Worm (Caenorhabditis elegans) whole organism, L4 larva: ENCODE results near the gene F45G2.9.
"Not testable (repeated sequence)": the region's sequence is repeated elsewhere in the genome, so short reads cannot be mapped to it uniquely, and the experiment has no call there.

Source experiments
- F26F4.8 ChIP-seq: fragments of 200-800 bp; sonication (Bioruptor generic); conservative IDR thresholded peaks from 2 replicates; pipeline ENCODE4 v1.3.6; 2022; ENCODE audit warnings: missing genetic modification characterization, missing compliant biosample characterization
- F44E2.7 ChIP-seq: fragments of 200-800 bp; sonication (Bioruptor generic); IDR thresholded peaks from 2 replicates; pipeline ENCODE4 v2.1.2; 2022; ENCODE audit warnings: missing genetic modification characterization, missing compliant biosample characterization
- T26A8.4 ChIP-seq: fragments of 200-800 bp; sonication (Bioruptor generic); IDR thresholded peaks from 2 replicates; pipeline ENCODE4 v1.3.6; 2022; ENCODE audit warnings: missing genetic modification characterization, missing compliant biosample characterization
- Y105C5A.15 ChIP-seq: fragments of 200-800 bp; sonication (Bioruptor generic); IDR thresholded peaks from 2 replicates; pipeline ENCODE4 v1.3.6; 2022; ENCODE audit warnings: missing genetic modification characterization, missing compliant biosample characterization
- Y48G9A.11 ChIP-seq: fragments of 200-800 bp; sonication (Bioruptor generic); IDR thresholded peaks from 2 replicates; pipeline ENCODE4 v1.3.6; 2022; ENCODE audit warnings: missing genetic modification reagents, missing genetic modification characterization, missing compliant biosample characterization
- Y5F2A.4 ChIP-seq: fragments of 200-800 bp; sonication (Bioruptor generic); optimal IDR thresholded peaks from 2 replicates; lab custom pipeline; 2018; ENCODE audit warnings: mild to moderate bottlenecking, missing genetic modification characterization, missing compliant biosample characterization
- Y75B8A.6 ChIP-seq: fragments of 200-800 bp; sonication (Bioruptor generic); IDR thresholded peaks from 2 replicates; pipeline ENCODE4 v1.3.6; 2022; ENCODE audit warnings: missing genetic modification reagents, missing genetic modification characterization, missing compliant biosample characterization
- ama-1 ChIP-seq: fragments of 150-350 bp; optimal IDR thresholded peaks from 2 replicates; lab custom pipeline; 2014; ENCODE audit warnings: inconsistent platforms, mixed read lengths
- arid-1 ChIP-seq: fragments of 200-800 bp; sonication (Bioruptor generic); conservative IDR thresholded peaks from 2 replicates; pipeline ENCODE4 v1.3.6; 2022; ENCODE audit warnings: missing genetic modification reagents, missing genetic modification characterization, missing compliant biosample characterization
- ceh-44 ChIP-seq: fragments of 200-800 bp; sonication (Bioruptor generic); IDR thresholded peaks from 2 replicates; pipeline ENCODE4 v1.3.6; 2022; ENCODE audit warnings: missing genetic modification reagents, missing genetic modification characterization, missing compliant biosample characterization
- dmd-6 ChIP-seq: fragments of 200-800 bp; sonication (Bioruptor generic); IDR thresholded peaks from 2 replicates; pipeline ENCODE4 v1.3.6; 2022; ENCODE audit warnings: missing genetic modification reagents, missing genetic modification characterization, missing compliant biosample characterization
- dmd-8 ChIP-seq: fragments of 200-800 bp; sonication (Bioruptor generic); IDR thresholded peaks from 2 replicates; pipeline ENCODE4 v1.3.6; 2022; ENCODE audit warnings: missing genetic modification characterization, missing compliant biosample characterization
- egl-43 ChIP-seq: fragments of 200-800 bp; sonication (Bioruptor generic); IDR thresholded peaks from 2 replicates; pipeline ENCODE4 v1.3.6; 2022; ENCODE audit warnings: missing genetic modification reagents, missing genetic modification characterization, missing compliant biosample characterization
- lim-7 ChIP-seq: fragments of 200-800 bp; sonication (Bioruptor generic); IDR thresholded peaks from 2 replicates; pipeline ENCODE4 v1.3.6; 2022; ENCODE audit warnings: missing genetic modification characterization, missing compliant biosample characterization
- lin-1 ChIP-seq: fragments of 200-800 bp; sonication (Bioruptor generic); IDR thresholded peaks from 2 replicates; pipeline ENCODE4 v1.3.6; 2022; ENCODE audit warnings: missing genetic modification reagents, missing genetic modification characterization, missing compliant biosample characterization
- lin-38 ChIP-seq: fragments of 200-800 bp; sonication (Bioruptor generic); IDR thresholded peaks from 2 replicates; pipeline ENCODE4 v1.3.6; 2022; ENCODE audit warnings: missing genetic modification reagents, missing genetic modification characterization, missing compliant biosample characterization
- madf-5 ChIP-seq, 2 experiments: fragments of 200-800 bp; sonication (Bioruptor generic); IDR thresholded peaks; 2 replicates each; pipeline ENCODE4 v1.3.6; 2022; ENCODE audit warnings: missing compliant biosample characterization in 2 of 2, missing genetic modification characterization in 2 of 2
- mdt-29 ChIP-seq: fragments of 200-800 bp; sonication (Bioruptor generic); IDR thresholded peaks from 2 replicates; pipeline ENCODE4 v1.3.6; 2022; ENCODE audit warnings: missing genetic modification reagents, missing genetic modification characterization, missing compliant biosample characterization
- mep-1 ChIP-seq: fragments of 150-350 bp; sonication (generic microtip); optimal IDR thresholded peaks from 3 replicates; lab custom pipeline; 2014; ENCODE audit warnings: missing biosample characterization, missing genetic modification characterization
- nhr-111 ChIP-seq: fragments of 200-800 bp; sonication (Bioruptor generic); optimal IDR thresholded peaks from 2 replicates; lab custom pipeline; 2018; ENCODE audit warnings: mild to moderate bottlenecking, missing genetic modification characterization, missing compliant biosample characterization
- nhr-237 ChIP-seq: sonication (generic microtip); optimal IDR thresholded peaks from 2 replicates; lab custom pipeline; 2017; ENCODE audit warnings: missing biosample characterization, missing genetic modification characterization
- nhr-25 ChIP-seq: sonication (generic microtip); optimal IDR thresholded peaks from 2 replicates; lab custom pipeline; 2017; ENCODE audit warnings: missing genetic modification characterization, mild to moderate bottlenecking, missing compliant biosample characterization, antibody characterized with exemption, moderate library complexity, borderline replicate concordance; ENCODE audit not compliant: insufficient read depth
- nhr-41 ChIP-seq: fragments of 200-800 bp; sonication (Bioruptor generic); IDR thresholded peaks from 2 replicates; pipeline ENCODE4 v1.3.6; 2022; ENCODE audit warnings: missing genetic modification reagents, missing genetic modification characterization, missing compliant biosample characterization
- pha-4 ChIP-seq, 2 experiments: fragments of 150-350 bp in 1 of 2; fragments of 200-800 bp in 1 of 2; sonication (Bioruptor generic) in 1 of 2; IDR thresholded peaks in 1 of 2; optimal IDR thresholded peaks in 1 of 2; 2 replicates each; pipeline versions ENCODE4 v1.3.6 to Lab custom; 2014 to 2022; ENCODE audit warnings: missing genetic modification characterization in 2 of 2, missing genetic modification reagents in 2 of 2, missing biosample characterization in 1 of 2, missing compliant biosample characterization in 1 of 2
- php-3 ChIP-seq: fragments of 200-800 bp; sonication (Bioruptor generic); IDR thresholded peaks from 2 replicates; pipeline ENCODE4 v1.3.6; 2022; ENCODE audit warnings: missing genetic modification reagents, missing genetic modification characterization, missing compliant biosample characterization
- pqm-1 ChIP-seq: sonication (generic microtip); optimal IDR thresholded peaks from 2 replicates; lab custom pipeline; 2017; ENCODE audit warnings: missing biosample characterization, missing genetic modification characterization
- saeg-2 ChIP-seq: fragments of 200-800 bp; sonication (Bioruptor generic); IDR thresholded peaks from 2 replicates; pipeline ENCODE4 v1.3.6; 2022; ENCODE audit warnings: missing genetic modification reagents, missing genetic modification characterization, missing compliant biosample characterization
- set-16 ChIP-seq: fragments of 200-800 bp; sonication (Bioruptor generic); IDR thresholded peaks from 2 replicates; pipeline ENCODE4 v1.3.6; 2022; ENCODE audit warnings: missing genetic modification reagents, missing genetic modification characterization, missing compliant biosample characterization
- skn-1 ChIP-seq: fragments of 150-350 bp; optimal IDR thresholded peaks from 2 replicates; lab custom pipeline; 2014; ENCODE audit warnings: missing biosample characterization, missing genetic modification characterization
- snpc-1.2 ChIP-seq: fragments of 200-800 bp; sonication (Bioruptor generic); IDR thresholded peaks from 2 replicates; pipeline ENCODE4 v1.3.6; 2022; ENCODE audit warnings: missing genetic modification reagents, missing genetic modification characterization, missing compliant biosample characterization
- tag-97 ChIP-seq: fragments of 200-800 bp; sonication (Bioruptor generic); IDR thresholded peaks from 2 replicates; pipeline ENCODE4 v1.3.6; 2022; ENCODE audit warnings: missing genetic modification characterization, missing compliant biosample characterization
- tra-1 ChIP-seq: fragments of 200-800 bp; sonication (Bioruptor generic); IDR thresholded peaks from 2 replicates; pipeline ENCODE4 v1.3.6; 2022; ENCODE audit warnings: missing genetic modification reagents, missing genetic modification characterization, missing compliant biosample characterization
- vab-7 ChIP-seq: fragments of 200-800 bp; sonication (Bioruptor generic); IDR thresholded peaks from 2 replicates; pipeline ENCODE4 v1.3.6; 2022; ENCODE audit warnings: missing genetic modification reagents, missing genetic modification characterization, missing compliant biosample characterization
- zfp-3 ChIP-seq: fragments of 200-800 bp; sonication (Bioruptor generic); conservative IDR thresholded peaks from 2 replicates; pipeline ENCODE4 v1.3.6; 2022; ENCODE audit warnings: missing genetic modification reagents, missing genetic modification characterization, missing compliant biosample characterization

Gene F45G2.9

DNA sequence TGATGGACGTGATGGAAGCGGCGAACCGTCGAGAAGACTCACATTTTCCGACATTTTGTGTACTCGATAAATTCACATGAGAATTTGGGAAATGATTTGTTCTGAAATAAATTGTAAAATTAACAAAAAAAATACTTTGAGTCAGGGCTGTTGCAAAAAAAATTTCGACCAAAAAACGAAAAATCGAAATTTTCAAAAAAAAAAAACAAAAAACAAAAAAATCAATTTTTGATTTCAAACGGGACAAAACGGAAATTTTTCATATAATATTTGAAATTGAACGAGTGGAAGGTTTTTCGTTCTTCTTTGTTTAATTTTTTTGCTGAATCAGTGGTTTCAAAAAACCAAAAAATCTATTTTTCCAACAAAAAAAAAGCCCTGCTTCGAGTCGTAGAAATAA lies 18.5 kb upstream of the F45G2.9 start, which contains the start of gene cua-1:
Gene cua-1, minus strand, starts transcription at position 101 of the 400 bp plus-strand sequence.
- TF ChIP-seq nhr-111 (GFP tag; lab: Kevin White, UChicago): no peak
- TF ChIP-seq ama-1 (lab: Kevin White, UChicago): no peak
- TF ChIP-seq nhr-237 (tag; lab: Kevin White, UChicago): no peak
- no peak for TF ChIP-seq tag-97 (GFP tag; lab: Robert Waterston, UW)
- no peak for TF ChIP-seq Y105C5A.15
- TF ChIP-seq skn-1 (tag; lab: Kevin White, UChicago): no peak
- no peak for TF ChIP-seq nhr-25
- no peak for TF ChIP-seq nhr-41
- TF ChIP-seq Y5F2A.4 (GFP tag; lab: Kevin White, UChicago): no peak

ce11 chrIII:13452824-13453223 lies 16.1 kb upstream of the F45G2.9 start:
- peak; percentile 53 for TF ChIP-seq pqm-1
- TF ChIP-seq ama-1 (lab: Kevin White, UChicago): no peak
- TF ChIP-seq dmd-6 (GFP tag; lab: Robert Waterston, UW): peak; percentile 44; the same call in 1 of the 2 replicates
- no peak for TF ChIP-seq mep-1 (tag; lab: Kevin White, UChicago)

DNA sequence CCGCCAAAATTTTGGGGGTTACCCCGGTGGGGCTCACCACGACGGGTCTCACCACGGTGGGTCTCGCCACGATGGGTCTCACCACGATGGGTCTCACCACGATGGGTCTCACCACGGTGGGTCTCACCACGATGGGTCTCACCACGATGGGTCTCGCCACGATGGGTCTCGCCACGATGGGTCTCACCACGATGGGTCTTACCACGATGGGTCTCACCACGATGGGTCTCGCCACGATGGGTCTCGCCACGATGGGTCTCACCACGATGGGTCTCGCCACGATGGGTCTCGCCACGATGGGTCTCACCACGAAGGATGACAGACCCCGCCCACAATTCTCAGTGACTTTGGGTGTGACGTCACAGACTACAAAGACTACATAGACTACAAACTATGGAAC lies 11.5 kb upstream of the F45G2.9 start:
- TF ChIP-seq tra-1 (GFP tag; lab: Robert Waterston, UW) (0 out of 2 replicates have a peak, but pooled peaks have one; percentile 42), set-16 (GFP tag; lab: Robert Waterston, UW) (peak; percentile 93), snpc-1.2 (GFP tag; lab: Robert Waterston, UW) (peak; percentile 51; the same call in 1 of the 2 replicates), F44E2.7 (peak; percentile 58; the same call in 1 of the 2 replicates), F26F4.8 (GFP tag; lab: Robert Waterston, UW) (0 out of 2 replicates have a peak, but pooled peaks have one; percentile 46), dmd-8 (GFP tag; lab: Robert Waterston, UW) (0 out of 2 replicates have a peak, but pooled peaks have one; percentile 69), Y48G9A.11 (GFP tag; lab: Robert Waterston, UW) (peak; percentile 45; the same call in 1 of the 2 replicates), php-3 (GFP tag; lab: Robert Waterston, UW) (peak; percentile 19; the same call in 1 of the 2 replicates), arid-1 (GFP tag; lab: Robert Waterston, UW) (0 out of 2 replicates have a peak, but pooled peaks have one; percentile 5), madf-5 (GFP tag; IDR thresholded peaks at IDR 0.05; lab: Robert Waterston, UW) (0 out of 4 replicates have a peak, but pooled peaks of 1 of the 2 experiments have one; percentile 52), T26A8.4 (GFP tag; lab: Robert Waterston, UW) (0 out of 2 replicates have a peak, but pooled peaks have one; percentile 16)
- TF ChIP-seq, all 104 proteins: peak for 11; not testable (repeated sequence) for 93

DNA sequence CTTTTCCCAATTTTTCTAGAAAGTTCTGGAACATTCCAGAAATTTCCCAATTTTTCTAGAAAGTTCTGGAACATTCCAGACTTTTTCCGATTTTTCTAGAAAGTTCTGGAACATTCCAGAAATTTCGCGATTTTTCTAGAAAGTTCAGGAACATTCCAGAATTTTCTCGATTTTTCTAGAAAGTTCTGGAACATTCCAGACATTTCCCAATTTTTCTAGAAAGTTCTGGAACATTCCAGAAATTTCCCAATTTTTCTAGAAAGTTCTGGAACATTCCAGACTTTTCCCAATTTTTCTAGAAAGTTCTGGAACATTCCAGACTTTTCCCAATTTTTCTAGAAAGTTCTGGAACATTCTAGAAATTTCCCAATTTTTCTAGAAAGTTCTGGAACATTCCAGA lies 10.7 kb upstream of the F45G2.9 start:
- TF ChIP-seq Y75B8A.6 (GFP tag; lab: Robert Waterston, UW) (0 out of 2 replicates have a peak, but pooled peaks have one; percentile 22), tra-1 (GFP tag; lab: Robert Waterston, UW) (peak; percentile 31; the same call in 1 of the 2 replicates), lin-1 (GFP tag; lab: Robert Waterston, UW) (0 out of 2 replicates have a peak, but pooled peaks have one; percentile 18), php-3 (GFP tag; lab: Robert Waterston, UW) (0 out of 2 replicates have a peak, but pooled peaks have one; percentile 21), pha-4 (GFP tag; IDR thresholded peaks at IDR 0.05; lab: Robert Waterston, UW) (peak; percentile 81), arid-1 (GFP tag; lab: Robert Waterston, UW) (peak; percentile 63; the same call in 1 of the 2 replicates), Y48G9A.11 (GFP tag; lab: Robert Waterston, UW) (peak; percentile 59; the same call in 1 of the 2 replicates), Y105C5A.15 (0 out of 2 replicates have a peak, but pooled peaks have one; percentile 26), set-16 (GFP tag; lab: Robert Waterston, UW) (0 out of 2 replicates have a peak, but pooled peaks have one; percentile 6), egl-43 (GFP tag; lab: Robert Waterston, UW) (peak; percentile 65; the same call in 1 of the 2 replicates), saeg-2 (GFP tag; lab: Robert Waterston, UW) (0 out of 2 replicates have a peak, but pooled peaks have one; percentile 38), F26F4.8 (GFP tag; lab: Robert Waterston, UW) (0 out of 2 replicates have a peak, but pooled peaks have one; percentile 55), lin-38 (peak; percentile 48), mdt-29 (GFP tag; lab: Robert Waterston, UW) (peak; percentile 95), snpc-1.2 (GFP tag; lab: Robert Waterston, UW) (peak; percentile 65), lim-7 (GFP tag; lab: Robert Waterston, UW) (0 out of 2 replicates have a peak, but pooled peaks have one; percentile 44), madf-5 (GFP tag; IDR thresholded peaks at IDR 0.05; lab: Robert Waterston, UW) (0 out of 4 replicates have a peak, but pooled peaks of 1 of the 2 experiments have one; percentile 61), ceh-44 (0 out of 2 replicates have a peak, but pooled peaks have one; percentile 41), vab-7 (GFP tag; lab: Robert Waterston, UW) (peak; percentile 57; the same call in 1 of the 2 replicates), zfp-3 (0 out of 2 replicates have a peak, but pooled peaks have one; percentile 62)
- not testable (repeated sequence) for TF ChIP-seq pha-4 (tag; optimal IDR thresholded peaks at IDR 0.05; lab: Kevin White, UChicago)
- TF ChIP-seq, all 104 proteins: peak for 20; not testable (repeated sequence) for 84
